Worm (Caenorhabditis elegans) whole organism, L1 larva: ENCODE measurements around the gene Y54G2A.18.

ENCODE experiments used
- ets-5 ChIP-seq: fragments of 200-800 bp; sonication (Bioruptor generic); IDR thresholded peaks from 2 replicates; pipeline ENCODE4 v1.3.6; 2022; ENCODE audit warnings: missing genetic modification characterization, missing compliant biosample characterization
- hlh-17 ChIP-seq: fragments of 200-800 bp; sonication (Bioruptor generic); optimal IDR thresholded peaks from 2 replicates; lab custom pipeline; 2018; ENCODE audit warnings: missing genetic modification characterization, mild to moderate bottlenecking, missing compliant biosample characterization, moderate library complexity, borderline replicate concordance

ce11 chrIV:2916043-2916442 is 23.7 kb upstream of the Y54G2A.18 start:
- TF ChIP-seq ets-5 (GFP tag; lab: Robert Waterston, UW) (no peak), hlh-17 (no peak)
